Worm (Caenorhabditis elegans): ENCODE data around the gene gid-8.
A peak's percentile ranks its signal among the peaks of the same experiment; 100 is the strongest.

gid-8 gene

ce11 chrV:1467444-1467843 lies at the start of gene gid-8:
TSS of gene gid-8 (plus strand) at chrV:1467744.
- TF ChIP-seq sma-9 (GFP tag; optimal IDR thresholded peaks at IDR 0.05): no peak
- TF ChIP-seq sma-9 (tag; optimal IDR thresholded peaks at IDR 0.05): no peak
- TF ChIP-seq lin-13 (GFP tag; optimal IDR thresholded peaks at IDR 0.05): no peak
- no peak for TF ChIP-seq peb-1 (tag; optimal IDR thresholded peaks at IDR 0.05)
- no peak for TF ChIP-seq egl-27 (tag; optimal IDR thresholded peaks at IDR 0.05)
- TF ChIP-seq ceh-82 (tag; optimal IDR thresholded peaks at IDR 0.05): no peak
- no peak for TF ChIP-seq ztf-1 (GFP tag; conservative IDR thresholded peaks at IDR 0.05)
- TF ChIP-seq elt-1 (tag; optimal IDR thresholded peaks at IDR 0.05): no peak
- TF ChIP-seq nhr-6 (tag; optimal IDR thresholded peaks at IDR 0.05): no peak

DNA sequence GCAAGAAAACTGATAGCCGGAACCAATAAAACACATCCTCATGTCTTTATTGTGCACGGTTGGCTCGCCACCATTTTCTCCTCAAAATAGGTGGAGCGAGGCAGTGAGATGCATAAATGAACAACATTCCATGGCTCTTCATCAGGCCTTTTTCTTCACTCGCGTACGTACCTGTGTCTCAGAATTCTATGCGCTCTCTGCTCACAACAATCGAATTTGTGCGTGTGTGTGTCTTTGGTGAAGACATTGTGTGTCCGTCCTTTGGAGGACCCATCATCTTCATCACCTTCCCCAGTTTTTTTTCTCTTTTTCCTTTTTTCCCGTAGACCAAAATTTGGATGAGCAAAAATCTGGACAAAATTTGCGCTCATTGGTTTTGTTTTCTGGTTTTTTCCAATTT lies 45.3 kb upstream of the gid-8 start:
- no peak for TF ChIP-seq sma-9 (GFP tag; optimal IDR thresholded peaks at IDR 0.05)
- TF ChIP-seq sma-9 (tag; optimal IDR thresholded peaks at IDR 0.05): no peak
- no peak for TF ChIP-seq lin-39 (tag; optimal IDR thresholded peaks at IDR 0.05)
- no peak for TF ChIP-seq mdl-1 (tag; optimal IDR thresholded peaks at IDR 0.05)
- TF ChIP-seq sem-4 (tag; optimal IDR thresholded peaks at IDR 0.05): no peak
- no peak for TF ChIP-seq blmp-1 (tag; optimal IDR thresholded peaks at IDR 0.05; ENCODE audit: insufficient read depth)

- TF ChIP-seq mbf-1 (tag; optimal IDR thresholded peaks at IDR 0.05) (no peak), ztf-1 (GFP tag; conservative IDR thresholded peaks at IDR 0.05) (no peak), snpc-4 (tag; optimal IDR thresholded peaks at IDR 0.05) (no peak), ceh-16 (tag; optimal IDR thresholded peaks at IDR 0.05) (no peak), fos-1 (tag; optimal IDR thresholded peaks at IDR 0.05) (no peak), gmeb-1 (tag; optimal IDR thresholded peaks at IDR 0.05) (no peak), peb-1 (tag; optimal IDR thresholded peaks at IDR 0.05) (no peak), egl-27 (tag; optimal IDR thresholded peaks at IDR 0.05) (no peak)
These were observed 44.2 kb upstream of the gid-8 start for ce11 chrV:1423338-1423737.

- no peak for TF ChIP-seq nhr-6 (tag; optimal IDR thresholded peaks at IDR 0.05)
These were observed 41.9 kb upstream of the gid-8 start, which contains the start of gene R12A1.3 for ce11 chrV:1425595-1425994. TSS of gene R12A1.3 (minus strand) at chrV:1425794.

DNA sequence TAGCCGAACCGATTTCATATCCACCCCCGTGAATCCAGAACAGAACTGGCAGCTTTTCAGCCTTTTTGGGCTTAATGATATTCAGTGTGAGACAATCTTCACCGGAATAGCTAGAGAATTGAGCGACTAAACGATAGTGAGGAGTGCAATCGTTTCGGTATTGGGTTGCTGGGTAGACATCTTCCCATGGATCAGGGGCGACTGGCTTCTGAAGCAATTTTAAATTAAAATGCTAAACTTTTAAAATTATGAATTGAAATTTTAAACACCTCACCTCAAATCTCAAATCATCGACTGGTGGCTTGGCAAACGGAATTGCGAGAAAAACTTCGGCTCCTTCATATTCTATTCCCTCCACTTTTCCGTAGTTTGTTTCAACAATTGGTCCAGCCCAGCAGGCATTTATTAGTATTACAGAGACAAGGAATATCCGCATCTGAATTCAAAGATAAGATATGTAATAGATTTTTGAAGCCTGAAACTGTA lies 35.8 kb upstream of the gid-8 start, which contains the start of gene ges-1:
ges-1 (minus strand) TSS at position 436 of the 486 bp plus-strand sequence.
- TF ChIP-seq lin-11 (tag; optimal IDR thresholded peaks at IDR 0.05) (no peak), elt-3 (tag; optimal IDR thresholded peaks at IDR 0.05) (no peak), nhr-21 (tag; optimal IDR thresholded peaks at IDR 0.05) (no peak), blmp-1 (tag; optimal IDR thresholded peaks at IDR 0.05; ENCODE audit: insufficient read depth) (no peak), nhr-129 (tag; optimal IDR thresholded peaks at IDR 0.05) (no peak), lin-39 (tag; optimal IDR thresholded peaks at IDR 0.05) (no peak), gmeb-1 (tag; optimal IDR thresholded peaks at IDR 0.05) (no peak), sma-9 (GFP tag; optimal IDR thresholded peaks at IDR 0.05) (no peak), sma-9 (tag; optimal IDR thresholded peaks at IDR 0.05) (no peak), nhr-10 (tag; optimal IDR thresholded peaks at IDR 0.05) (no peak), ceh-82 (tag; optimal IDR thresholded peaks at IDR 0.05) (no peak), peb-1 (tag; optimal IDR thresholded peaks at IDR 0.05) (no peak), egl-27 (tag; optimal IDR thresholded peaks at IDR 0.05) (no peak), zag-1 (tag; optimal IDR thresholded peaks at IDR 0.05) (no peak), nhr-77 (tag; optimal IDR thresholded peaks at IDR 0.05) (no peak), unc-55 (GFP tag; optimal IDR thresholded peaks at IDR 0.05) (no peak)

DNA sequence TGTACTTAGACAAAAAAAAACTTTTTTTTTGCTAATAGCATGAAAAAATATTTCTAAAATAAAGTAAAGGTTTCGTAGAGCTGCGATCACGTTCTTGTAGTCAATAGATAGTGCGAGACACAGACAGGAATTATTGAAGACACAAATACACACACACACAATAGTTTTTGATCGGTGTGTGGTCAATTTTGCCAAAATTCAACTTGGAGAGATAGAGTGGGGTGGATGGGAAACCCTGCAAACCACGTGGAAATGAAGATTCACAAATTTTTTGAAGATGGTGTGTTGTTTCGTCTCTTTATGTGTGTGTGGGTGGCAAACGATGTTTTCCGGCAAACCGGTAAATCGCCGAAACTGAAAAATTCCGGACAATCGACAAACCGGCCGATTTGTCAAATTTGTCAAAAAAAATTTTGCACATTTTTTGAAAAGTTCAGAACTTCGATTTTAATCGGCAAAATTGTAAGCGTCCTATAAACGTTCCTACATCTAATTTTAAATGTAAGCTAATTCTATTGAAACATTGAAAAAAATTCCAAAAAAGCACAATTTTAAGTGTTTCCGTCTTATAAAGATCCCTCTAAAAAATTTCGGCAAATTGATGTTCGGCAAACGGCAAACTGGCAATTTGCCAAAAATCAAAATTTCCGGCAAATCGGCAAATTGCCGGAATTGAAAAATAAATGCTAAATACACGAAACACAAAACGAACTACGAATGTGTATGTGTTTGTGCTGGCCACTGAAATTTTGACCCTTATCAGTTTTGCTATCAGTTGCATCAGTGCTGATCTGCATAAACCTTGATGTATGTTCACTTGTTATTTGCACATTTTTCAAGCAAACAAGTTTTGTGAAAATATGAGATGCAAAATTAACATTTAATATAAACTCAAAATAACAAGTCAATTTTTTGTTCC lies 34.8 kb upstream of the gid-8 start:
- TF ChIP-seq nhr-10 (tag; optimal IDR thresholded peaks at IDR 0.05): no peak
- no peak for TF ChIP-seq nhr-21 (tag; optimal IDR thresholded peaks at IDR 0.05)
- peak; percentile 18 for TF ChIP-seq fos-1 (tag; optimal IDR thresholded peaks at IDR 0.05)
- TF ChIP-seq gmeb-1 (tag; optimal IDR thresholded peaks at IDR 0.05): peak; percentile 98
- no peak for TF ChIP-seq aly-2 (tag; optimal IDR thresholded peaks at IDR 0.05)
- TF ChIP-seq elt-1 (tag; optimal IDR thresholded peaks at IDR 0.05): no peak

- TF ChIP-seq ama-1 (optimal IDR thresholded peaks at IDR 0.05) (no peak), sma-3 (GFP tag; optimal IDR thresholded peaks at IDR 0.05) (no peak), blmp-1 (tag; optimal IDR thresholded peaks at IDR 0.05; ENCODE audit: insufficient read depth) (no peak), egl-27 (tag; optimal IDR thresholded peaks at IDR 0.05) (no peak), nhr-23 (tag; optimal IDR thresholded peaks at IDR 0.05) (no peak), ztf-1 (GFP tag; conservative IDR thresholded peaks at IDR 0.05) (no peak), nhr-21 (tag; optimal IDR thresholded peaks at IDR 0.05) (no peak), mab-5 (tag; optimal IDR thresholded peaks at IDR 0.05) (no peak), nhr-237 (tag; optimal IDR thresholded peaks at IDR 0.05) (no peak)
These were observed 34.2 kb upstream of the gid-8 start for ce11 chrV:1433419-1433765.
